Worm (Caenorhabditis elegans): Measurements from ENCODE around the gene lips-1.

lips-1 gene

DNA sequence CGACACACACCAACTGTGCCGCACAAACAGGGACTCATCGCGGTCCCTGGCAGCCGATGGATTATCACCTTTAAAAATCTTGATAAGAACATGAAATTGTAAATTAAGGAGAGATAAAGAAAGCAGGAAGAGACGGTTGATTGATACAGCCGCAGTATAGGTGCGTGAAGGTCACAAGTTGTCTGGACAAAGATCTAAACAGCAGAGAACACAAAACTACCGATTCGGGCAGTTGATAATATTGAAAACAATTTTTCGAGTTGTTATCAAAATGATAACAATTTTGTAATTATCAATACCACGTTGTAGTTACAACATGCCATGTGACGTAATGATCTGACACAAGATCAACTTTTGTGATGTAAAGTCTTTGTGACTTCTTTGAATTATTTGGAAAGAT, 8.2 kb downstream of the lips-1 start (continued):
- TF ChIP-seq snpc-1.1 (tag; optimal IDR thresholded peaks at IDR 0.05; ENCODE audit: insufficient read depth), result no peak
- TF ChIP-seq F22D6.2 (tag; optimal IDR thresholded peaks at IDR 0.05), result peak; percentile 84
- TF ChIP-seq mcd-1 (GFP tag; IDR thresholded peaks at IDR 0.05), result peak; percentile 38; the same call in 1 of the 2 replicates
- TF ChIP-seq nfyb-1 (GFP tag; IDR thresholded peaks at IDR 0.05), result no peak
- peak; percentile 2 for TF ChIP-seq unc-62 (GFP tag; optimal IDR thresholded peaks at IDR 0.05)
- TF ChIP-seq xnd-1 (tag; optimal IDR thresholded peaks at IDR 0.05), result no peak
- peak; percentile 64 for TF ChIP-seq pha-4 (tag; optimal IDR thresholded peaks at IDR 0.05)
- peak; percentile 8 for TF ChIP-seq madf-10 (tag; optimal IDR thresholded peaks at IDR 0.05)
- TF ChIP-seq ceh-27 (GFP tag; optimal IDR thresholded peaks at IDR 0.05), result no peak
- peak; percentile 39 for TF ChIP-seq tlf-1 (GFP tag; optimal IDR thresholded peaks at IDR 0.05)
- peak; percentile 71 for TF ChIP-seq atf-7 (tag; optimal IDR thresholded peaks at IDR 0.05)
- peak; percentile 13; the same call in 1 of the 2 replicates for TF ChIP-seq cebp-1 (GFP tag; IDR thresholded peaks at IDR 0.05)
- TF ChIP-seq cebp-1 (tag; optimal IDR thresholded peaks at IDR 0.05), result no peak
- TF ChIP-seq somi-1 (GFP tag; optimal IDR thresholded peaks at IDR 0.05), result peak; percentile 79
- TF ChIP-seq lin-40 (tag; optimal IDR thresholded peaks at IDR 0.05), result peak; percentile 86
- no peak for TF ChIP-seq nhr-90 (tag; optimal IDR thresholded peaks at IDR 0.05)
- TF ChIP-seq C06A6.2 (GFP tag; conservative IDR thresholded peaks at IDR 0.05), result peak; percentile 53; the same call in 1 of the 2 replicates
- TF ChIP-seq ztf-3 (GFP tag; optimal IDR thresholded peaks at IDR 0.05), result peak; percentile 16
- no peak for TF ChIP-seq mes-4 (tag; optimal IDR thresholded peaks at IDR 0.05)
- TF ChIP-seq nhr-120 (GFP tag; IDR thresholded peaks at IDR 0.05), result no peak

- TF ChIP-seq Y53F4B.3 (GFP tag; IDR thresholded peaks at IDR 0.05), result peak; percentile 97; the same call in 1 of the 2 replicates
- 0 out of 2 replicates have a peak, but pooled peaks have one; percentile 17 for TF ChIP-seq Y79H2A.3 (GFP tag; conservative IDR thresholded peaks at IDR 0.05)
Measured at ce11 chrX:12502582-12502981, 10.0 kb downstream of the lips-1 start.

DNA sequence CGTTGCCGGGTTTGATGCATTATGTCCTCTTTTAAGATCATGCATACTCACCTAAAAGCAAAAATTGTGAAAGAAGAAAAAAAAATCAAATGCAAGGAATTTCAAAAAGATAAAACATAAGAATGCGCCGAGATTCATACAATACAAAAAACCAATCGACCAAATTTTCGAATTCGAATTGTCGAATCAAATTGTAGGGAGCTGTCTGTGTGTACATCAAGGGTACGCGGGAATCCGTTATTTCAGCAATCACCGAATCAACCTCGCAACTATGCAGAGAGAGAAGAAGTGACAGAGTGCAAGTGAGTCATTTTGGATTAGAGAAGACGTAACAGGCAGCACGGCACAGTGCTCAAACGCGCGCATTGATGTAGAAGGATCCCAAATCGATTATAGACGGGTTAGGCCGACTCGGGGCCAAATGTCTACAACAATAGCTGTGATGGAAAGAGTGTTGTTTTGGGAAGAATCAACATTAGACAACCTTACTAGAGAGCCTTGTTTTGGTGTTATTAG, 10.8 kb downstream of the lips-1 start, which contains the start of gene sdz-19:
sdz-19 (minus strand) TSS at position 51 of the 516 bp plus-strand sequence.
- TF ChIP-seq ekl-4 (GFP tag; IDR thresholded peaks at IDR 0.05) (peak; percentile 36; the same call in 1 of the 2 replicates), attf-6 (GFP tag; IDR thresholded peaks at IDR 0.05) (0 out of 2 replicates have a peak, but pooled peaks have one; percentile 22), snpc-1.1 (tag; optimal IDR thresholded peaks at IDR 0.05; ENCODE audit: insufficient read depth) (no peak), dpff-1 (tag; optimal IDR thresholded peaks at IDR 0.05) (no peak), cebp-2 (GFP tag; IDR thresholded peaks at IDR 0.05) (0 out of 2 replicates have a peak, but pooled peaks have one; percentile 25), sdz-38 (tag; optimal IDR thresholded peaks at IDR 0.05) (no peak), gei-17 (GFP tag; optimal IDR thresholded peaks at IDR 0.05) (no peak), madf-6 (GFP tag; IDR thresholded peaks at IDR 0.05) (peak; percentile 32; the same call in 1 of the 2 replicates), cebp-1 (GFP tag; IDR thresholded peaks at IDR 0.05) (no peak), cebp-1 (tag; optimal IDR thresholded peaks at IDR 0.05) (peak; percentile 27), B0019.2 (GFP tag; conservative IDR thresholded peaks at IDR 0.05) (no peak), repo-1 (tag; optimal IDR thresholded peaks at IDR 0.05) (peak; percentile 1), zim-3 (tag; optimal IDR thresholded peaks at IDR 0.05) (peak; percentile 57), atf-7 (tag; optimal IDR thresholded peaks at IDR 0.05) (no peak)

- TF ChIP-seq somi-1 (GFP tag; optimal IDR thresholded peaks at IDR 0.05), result peak; percentile 63
- no peak for TF ChIP-seq snpc-4 (GFP tag; optimal IDR thresholded peaks at IDR 0.05)
- peak in 1 of 4 experiments; percentile 6 for TF ChIP-seq snpc-4 (tag; optimal IDR thresholded peaks at IDR 0.05)
- TF ChIP-seq ceh-58 (GFP tag; IDR thresholded peaks at IDR 0.05), result no peak
- TF ChIP-seq F22D6.2 (tag; optimal IDR thresholded peaks at IDR 0.05), result peak; percentile 63
- TF ChIP-seq dox-1 (GFP tag; IDR thresholded peaks at IDR 0.05), result peak; percentile 18; the same call in 1 of the 2 replicates
- no peak for TF ChIP-seq him-1 (tag; optimal IDR thresholded peaks at IDR 0.05)
- peak; percentile 65 for TF ChIP-seq ztf-26 (tag; optimal IDR thresholded peaks at IDR 0.05)
- TF ChIP-seq let-607 (tag; optimal IDR thresholded peaks at IDR 0.05), result peak in 1 of 2 experiments; percentile 23
- TF ChIP-seq ZK185.1 (tag; optimal IDR thresholded peaks at IDR 0.05; ENCODE audit: poor library complexity, severe bottlenecking), result peak; percentile 28
- TF ChIP-seq bed-1 (GFP tag; IDR thresholded peaks at IDR 0.05), result no peak
- TF ChIP-seq ceh-79 (tag; optimal IDR thresholded peaks at IDR 0.05), result no peak
- no peak for TF ChIP-seq hrde-1 (tag; optimal IDR thresholded peaks at IDR 0.05; ENCODE audit: borderline replicate concordance)
Measured at ce11 chrX:12509334-12509944, 16.9 kb downstream of the lips-1 start.

Measured in whole organism, young adult.